Worm (Caenorhabditis elegans) whole organism, L2 larva: Measurements from ENCODE around the gene fbxb-21.

Experiments
- C34F6.9 ChIP-seq: fragments of 150-350 bp; optimal IDR thresholded peaks from 2 replicates; lab custom pipeline; 2014; ENCODE audit warnings: missing biosample characterization, missing genetic modification characterization
- R02D3.7 ChIP-seq: fragments of 150-350 bp; optimal IDR thresholded peaks from 2 replicates; lab custom pipeline; 2014; ENCODE audit warnings: missing biosample characterization, missing genetic modification characterization
- ZK546.5 ChIP-seq: sonication (generic microtip); optimal IDR thresholded peaks from 2 replicates; lab custom pipeline; 2017; ENCODE audit warnings: missing biosample characterization, missing genetic modification characterization
- alr-1 ChIP-seq: fragments of 150-350 bp; optimal IDR thresholded peaks from 2 replicates; lab custom pipeline; 2014; ENCODE audit warnings: missing biosample characterization, missing genetic modification characterization
- aly-2 ChIP-seq: fragments of 150-350 bp; optimal IDR thresholded peaks from 2 replicates; lab custom pipeline; 2014; ENCODE audit warnings: missing biosample characterization, missing genetic modification characterization
- ama-1 ChIP-seq: fragments of 150-350 bp; optimal IDR thresholded peaks from 2 replicates; lab custom pipeline; 2018; ENCODE audit warnings: inconsistent platforms
- blmp-1 ChIP-seq: sonication (generic microtip); optimal IDR thresholded peaks from 2 replicates; lab custom pipeline; 2017; ENCODE audit warnings: missing genetic modification characterization, mild to moderate bottlenecking, missing compliant biosample characterization, antibody characterized with exemption, moderate library complexity; ENCODE audit not compliant: insufficient read depth
- ceh-16 ChIP-seq: fragments of 150-350 bp; optimal IDR thresholded peaks from 2 replicates; lab custom pipeline; 2014; ENCODE audit warnings: missing biosample characterization, missing genetic modification characterization
- ceh-82 ChIP-seq: fragments of 150-350 bp; optimal IDR thresholded peaks from 2 replicates; lab custom pipeline; 2014; ENCODE audit warnings: missing biosample characterization, missing genetic modification characterization
- crh-2 ChIP-seq: sonication (generic microtip); optimal IDR thresholded peaks from 2 replicates; lab custom pipeline; 2017; ENCODE audit warnings: missing biosample characterization, missing genetic modification characterization
- egl-27 ChIP-seq: sonication (generic microtip); optimal IDR thresholded peaks from 3 replicates; lab custom pipeline; 2017; ENCODE audit warnings: missing biosample characterization, missing genetic modification reagents, missing genetic modification characterization
- elt-1 ChIP-seq: fragments of 150-350 bp; optimal IDR thresholded peaks from 2 replicates; lab custom pipeline; 2014; ENCODE audit warnings: missing biosample characterization, missing genetic modification characterization
- elt-3 ChIP-seq: sonication (generic microtip); optimal IDR thresholded peaks from 2 replicates; lab custom pipeline; 2017; ENCODE audit warnings: missing biosample characterization, missing genetic modification characterization
- fos-1 ChIP-seq: fragments of 150-350 bp; optimal IDR thresholded peaks from 2 replicates; lab custom pipeline; 2014; ENCODE audit warnings: missing biosample characterization, missing genetic modification characterization
- lin-11 ChIP-seq: fragments of 150-350 bp; sonication (generic microtip); optimal IDR thresholded peaks from 2 replicates; lab custom pipeline; 2014; ENCODE audit warnings: missing biosample characterization, missing genetic modification characterization, inconsistent platforms, mixed read lengths
- lin-13 ChIP-seq: fragments of 150-350 bp; optimal IDR thresholded peaks from 2 replicates; lab custom pipeline; 2014; ENCODE audit warnings: missing biosample characterization, missing genetic modification reagents, missing genetic modification characterization
- lin-39 ChIP-seq: fragments of 150-350 bp; optimal IDR thresholded peaks from 2 replicates; lab custom pipeline; 2014; ENCODE audit warnings: missing biosample characterization, missing genetic modification reagents, missing genetic modification characterization
- mbf-1 ChIP-seq: sonication (generic microtip); optimal IDR thresholded peaks from 2 replicates; lab custom pipeline; 2017; ENCODE audit warnings: missing biosample characterization, missing genetic modification characterization
- mdl-1 ChIP-seq, 2 experiments: fragments of 150-350 bp in 1 of 2; sonication (generic microtip) in 1 of 2; optimal IDR thresholded peaks; 2 replicates each; lab custom pipeline; 2017; ENCODE audit warnings: missing biosample characterization in 2 of 2, missing genetic modification characterization in 2 of 2
- nhr-10 ChIP-seq: sonication (generic microtip); optimal IDR thresholded peaks from 2 replicates; lab custom pipeline; 2017; ENCODE audit warnings: missing biosample characterization, missing genetic modification characterization
- nhr-11 ChIP-seq: fragments of 150-350 bp; optimal IDR thresholded peaks from 2 replicates; lab custom pipeline; 2014; ENCODE audit warnings: missing biosample characterization, missing genetic modification characterization
- nhr-129 ChIP-seq: fragments of 150-350 bp; optimal IDR thresholded peaks from 2 replicates; lab custom pipeline; 2014; ENCODE audit warnings: missing biosample characterization, missing genetic modification characterization
- nhr-21 ChIP-seq: fragments of 150-350 bp; optimal IDR thresholded peaks from 2 replicates; lab custom pipeline; 2014; ENCODE audit warnings: missing biosample characterization, missing genetic modification characterization
- nhr-23 ChIP-seq: fragments of 150-350 bp; optimal IDR thresholded peaks from 2 replicates; lab custom pipeline; 2014; ENCODE audit warnings: missing biosample characterization, missing genetic modification reagents, missing genetic modification characterization
- nhr-237 ChIP-seq: fragments of 150-350 bp; optimal IDR thresholded peaks from 2 replicates; lab custom pipeline; 2014; ENCODE audit warnings: missing biosample characterization, missing genetic modification characterization
- nhr-25 ChIP-seq: fragments of 150-350 bp; sonication (generic microtip); optimal IDR thresholded peaks from 3 replicates; lab custom pipeline; 2014; ENCODE audit warnings: missing biosample characterization, missing genetic modification characterization
- nhr-6 ChIP-seq: fragments of 150-350 bp; optimal IDR thresholded peaks from 2 replicates; lab custom pipeline; 2014; ENCODE audit warnings: missing biosample characterization, missing genetic modification characterization
- nhr-77 ChIP-seq: fragments of 150-350 bp; optimal IDR thresholded peaks from 2 replicates; lab custom pipeline; 2014; ENCODE audit warnings: missing biosample characterization, missing genetic modification characterization
- skn-1 ChIP-seq: sonication (generic microtip); optimal IDR thresholded peaks from 2 replicates; lab custom pipeline; 2017; ENCODE audit warnings: missing biosample characterization, missing genetic modification characterization
- unc-39 ChIP-seq: fragments of 150-350 bp; optimal IDR thresholded peaks from 2 replicates; lab custom pipeline; 2014; ENCODE audit warnings: missing biosample characterization, missing genetic modification characterization
- unc-62 ChIP-seq: fragments of 150-350 bp; optimal IDR thresholded peaks from 2 replicates; lab custom pipeline; 2014; ENCODE audit warnings: missing biosample characterization, missing genetic modification reagents, missing genetic modification characterization
- ztf-1 ChIP-seq: fragments of 200-800 bp; sonication (Bioruptor generic); conservative IDR thresholded peaks from 2 replicates; pipeline ENCODE4 v1.3.6; 2022; ENCODE audit warnings: missing genetic modification characterization, missing compliant biosample characterization
- ztf-11 ChIP-seq: sonication (generic microtip); optimal IDR thresholded peaks from 2 replicates; lab custom pipeline; 2017; ENCODE audit warnings: missing biosample characterization, missing genetic modification characterization

Gene fbxb-21

DNA sequence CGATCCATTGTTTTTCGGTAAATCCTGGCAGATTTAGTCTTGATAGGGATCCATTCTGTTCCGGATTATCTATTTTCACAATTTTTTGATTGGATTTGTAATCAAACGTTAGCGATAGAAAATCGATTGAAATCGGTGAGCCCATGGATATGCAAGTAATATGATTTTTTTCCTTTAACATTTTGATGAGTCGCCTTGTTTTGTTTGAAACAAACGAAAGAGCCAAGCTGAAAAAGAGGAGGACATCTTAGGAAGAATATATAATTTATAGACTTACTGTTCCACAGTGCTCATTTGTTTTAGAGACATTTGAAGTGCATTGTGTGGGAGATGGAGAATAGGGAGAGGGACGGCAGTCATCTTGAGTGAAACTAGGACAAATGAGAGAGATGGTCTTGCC, 40.1 kb upstream of the fbxb-21 start, which contains the start of the genes fbxb-18 and fbxb-19:
fbxb-18 (minus strand) TSS at position 101 of the 400 bp plus-strand sequence.
fbxb-19 (minus strand) TSS at position 369 of the 400 bp plus-strand sequence.
- TF ChIP-seq nhr-237 (tag; lab: Kevin White, UChicago): no peak
- TF ChIP-seq, all 48 proteins: peak for 0

DNA sequence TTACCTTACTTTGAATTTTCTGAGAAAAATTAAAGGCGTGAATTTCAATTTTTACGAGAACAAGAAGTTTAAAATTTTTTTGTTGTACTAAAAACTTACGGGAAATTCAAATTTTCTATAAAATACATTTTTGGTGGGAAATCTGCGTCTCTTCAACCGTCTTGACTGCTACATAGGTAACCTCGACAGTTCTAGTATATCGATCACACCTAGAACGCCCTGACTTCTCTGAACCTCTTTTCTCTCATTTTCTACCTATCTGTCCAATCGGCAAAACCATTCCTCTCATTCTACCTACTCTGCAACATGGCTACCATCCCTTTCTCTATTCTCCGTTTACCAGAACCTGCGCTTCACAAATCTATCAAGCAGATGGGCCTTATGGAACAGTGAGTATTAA, 35.1 kb upstream of the fbxb-21 start, which contains the start of gene fbxb-25:
fbxb-25 (plus strand) TSS at position 301 of the 400 bp plus-strand sequence.
- no peak for TF ChIP-seq ceh-16 (tag; lab: Kevin White, UChicago)
- no peak for TF ChIP-seq crh-2 (tag; lab: Kevin White, UChicago)
- no peak for TF ChIP-seq C34F6.9 (tag; lab: Kevin White, UChicago)
- TF ChIP-seq ztf-11: no peak
- no peak for TF ChIP-seq unc-39 (tag; lab: Kevin White, UChicago)
- no peak for TF ChIP-seq ztf-1 (GFP tag; lab: Robert Waterston, UW)
- TF ChIP-seq alr-1: no peak
- TF ChIP-seq nhr-21: no peak
- TF ChIP-seq, all 48 proteins: peak for 0

DNA sequence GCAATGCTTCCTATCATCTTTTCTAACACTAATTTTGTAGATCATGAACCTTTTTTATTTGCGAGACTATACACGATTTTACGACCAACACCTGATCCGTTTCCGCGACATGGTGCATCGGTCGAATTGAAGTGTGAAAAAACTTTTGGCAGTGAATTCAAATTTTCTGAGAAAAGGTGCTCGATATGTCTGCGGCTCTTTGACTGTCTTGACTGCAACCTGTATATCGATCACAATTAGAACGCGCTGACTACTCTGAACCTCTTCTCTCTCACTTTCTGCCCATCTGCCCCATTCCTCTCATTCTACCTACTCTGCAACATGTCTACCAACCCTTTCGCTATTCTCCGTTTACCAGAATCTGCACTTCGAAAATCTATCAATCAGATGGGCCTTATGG, 33.5 kb upstream of the fbxb-21 start, which contains the start of gene fbxb-26:
fbxb-26 (plus strand) TSS at position 301 of the 400 bp plus-strand sequence.
- TF ChIP-seq egl-27 (tag; lab: Kevin White, UChicago) (no peak), ceh-82 (no peak), crh-2 (tag; lab: Kevin White, UChicago) (no peak), aly-2 (tag; lab: Kevin White, UChicago) (no peak), lin-39 (tag; lab: Kevin White, UChicago) (no peak), fos-1 (tag; lab: Kevin White, UChicago) (no peak), nhr-77 (tag; lab: Kevin White, UChicago) (no peak), mdl-1 (tag; optimal IDR thresholded peaks at IDR 0.05; lab: Kevin White, UChicago) (no peak), lin-11 (tag; lab: Kevin White, UChicago) (no peak), R02D3.7 (tag; lab: Kevin White, UChicago) (no peak), skn-1 (no peak), nhr-25 (tag; lab: Kevin White, UChicago) (no peak), ZK546.5 (tag; lab: Kevin White, UChicago) (no peak), ama-1 (no peak), ztf-1 (GFP tag; lab: Robert Waterston, UW) (no peak), nhr-6 (tag; lab: Kevin White, UChicago) (no peak), unc-39 (tag; lab: Kevin White, UChicago) (no peak), lin-13 (GFP tag; lab: Kevin White, UChicago) (no peak)

DNA sequence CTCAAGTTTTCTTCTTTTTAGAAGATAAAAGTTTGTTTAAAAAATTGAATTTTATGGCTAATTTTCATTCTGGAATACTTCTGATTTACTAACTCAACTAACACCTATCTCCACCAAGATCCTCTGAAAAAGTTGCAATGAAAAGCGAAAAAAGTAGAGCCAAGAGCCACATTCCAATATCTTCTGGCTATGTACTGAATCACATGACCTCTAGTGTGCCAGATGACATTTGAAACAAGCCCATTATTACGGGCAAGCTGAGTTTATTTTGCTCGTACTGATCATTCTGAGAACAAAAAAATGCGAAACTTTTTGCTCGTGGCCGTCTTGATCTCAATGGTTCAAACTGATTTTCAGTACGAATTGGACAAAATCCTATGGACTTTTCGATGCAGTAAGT, 30.4 kb upstream of the fbxb-21 start, which contains the start of gene irld-36:
irld-36 (plus strand) TSS at position 301 of the 400 bp plus-strand sequence.
- TF ChIP-seq elt-1 (no peak), elt-3 (tag; lab: Kevin White, UChicago) (no peak), aly-2 (tag; lab: Kevin White, UChicago) (no peak), skn-1 (no peak), nhr-129 (no peak), blmp-1 (tag; lab: Kevin White, UChicago) (no peak), nhr-6 (tag; lab: Kevin White, UChicago) (no peak), lin-13 (GFP tag; lab: Kevin White, UChicago) (no peak), alr-1 (no peak), nhr-11 (tag; lab: Kevin White, UChicago) (no peak), mbf-1 (tag; lab: Kevin White, UChicago) (no peak), nhr-10 (no peak), nhr-77 (tag; lab: Kevin White, UChicago) (no peak), ceh-16 (tag; lab: Kevin White, UChicago) (no peak), nhr-25 (tag; lab: Kevin White, UChicago) (no peak), crh-2 (tag; lab: Kevin White, UChicago) (no peak), unc-62 (GFP tag; lab: Kevin White, UChicago) (no peak), lin-11 (tag; lab: Kevin White, UChicago) (no peak), egl-27 (tag; lab: Kevin White, UChicago) (no peak)

DNA sequence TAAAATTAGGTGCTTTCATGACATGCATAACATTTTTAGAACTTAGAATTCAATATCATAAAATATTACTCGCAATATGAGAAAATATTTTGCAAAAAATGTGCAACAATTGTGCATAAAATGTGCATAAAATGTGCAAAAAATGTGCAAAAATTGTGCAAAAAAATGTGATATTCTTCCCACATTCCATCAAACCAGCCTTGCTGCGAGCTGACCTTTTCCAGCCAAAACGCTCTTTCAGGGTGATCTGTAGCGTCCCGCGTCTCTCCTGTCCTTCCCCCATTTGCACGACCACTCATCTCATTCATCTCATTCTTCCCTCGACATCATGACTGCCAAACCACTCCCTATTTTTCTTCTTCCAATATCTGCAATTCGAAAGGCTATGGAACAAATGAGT, 27.4 kb upstream of the fbxb-21 start, which contains the start of gene fbxb-17:
fbxb-17 (plus strand) TSS at position 301 of the 400 bp plus-strand sequence.
- TF ChIP-seq nhr-11 (tag; lab: Kevin White, UChicago) (no peak), nhr-23 (tag; lab: Kevin White, UChicago) (peak; percentile 1)
